Fruit fly (Drosophila melanogaster): ENCODE data around the gene Mrtf.

dm6 chr3L:2809767-2810166 lies 43.4 kb upstream of the Mrtf start:
- TF ChIP-seq psq (optimal IDR thresholded peaks at IDR 0.05) (no peak), CG8478 (optimal IDR thresholded peaks at IDR 0.05) (no peak)
